Worm (Caenorhabditis elegans) whole organism, young adult: ENCODE measurements around the gene H40L08.3.

ENCODE experiments used
- B0019.2 ChIP-seq: fragments of 200-800 bp; sonication (Bioruptor generic); conservative IDR thresholded peaks from 2 replicates; pipeline ENCODE4 v1.3.6; 2022; ENCODE audit warnings: missing genetic modification reagents, missing genetic modification characterization, missing compliant biosample characterization
- B0035.1 ChIP-seq: sonication (generic microtip); optimal IDR thresholded peaks from 2 replicates; lab custom pipeline; 2016; ENCODE audit warnings: missing genetic modification characterization, mild to moderate bottlenecking, missing compliant biosample characterization, missing genotype, missing genetic modification reagents
- B0336.3 ChIP-seq: fragments of 200-800 bp; sonication (Bioruptor generic); IDR thresholded peaks from 2 replicates; pipeline ENCODE4 v1.3.6; 2022; ENCODE audit warnings: missing genetic modification characterization, missing compliant biosample characterization
- F23B12.7 ChIP-seq: sonication (generic microtip); optimal IDR thresholded peaks from 2 replicates; lab custom pipeline; 2017; ENCODE audit warnings: missing genetic modification characterization, mild to moderate bottlenecking, missing compliant biosample characterization, antibody characterized with exemption, moderate library complexity; ENCODE audit not compliant: insufficient read depth
- F39B2.1 ChIP-seq: fragments of 200-800 bp; sonication (Bioruptor generic); IDR thresholded peaks from 2 replicates; pipeline ENCODE4 v1.3.6; 2022; ENCODE audit warnings: missing genetic modification reagents, missing genetic modification characterization, missing compliant biosample characterization
- T07F8.4 ChIP-seq: sonication (generic microtip); optimal IDR thresholded peaks from 2 replicates; lab custom pipeline; 2016; ENCODE audit warnings: mild to moderate bottlenecking, missing genetic modification characterization, moderate library complexity, missing compliant biosample characterization
- Y95B8A.8 ChIP-seq: fragments of 200-800 bp; sonication (Bioruptor generic); IDR thresholded peaks from 2 replicates; pipeline ENCODE4 v1.3.6; 2022; ENCODE audit warnings: missing genetic modification reagents, missing genetic modification characterization, missing compliant biosample characterization
- ZK185.1 ChIP-seq: sonication (generic microtip); optimal IDR thresholded peaks from 2 replicates; lab custom pipeline; 2016; ENCODE audit warnings: mild to moderate bottlenecking, missing genetic modification characterization, missing compliant biosample characterization; ENCODE audit not compliant: poor library complexity, severe bottlenecking
- aptf-3 ChIP-seq: fragments of 200-800 bp; sonication (Bioruptor generic); IDR thresholded peaks from 2 replicates; pipeline ENCODE4 v1.3.6; 2022; ENCODE audit warnings: missing genetic modification characterization, missing compliant biosample characterization
- bed-1 ChIP-seq: fragments of 200-800 bp; sonication (Bioruptor generic); IDR thresholded peaks from 2 replicates; pipeline ENCODE4 v1.3.6; 2022; ENCODE audit warnings: missing genetic modification reagents, missing genetic modification characterization, missing compliant biosample characterization
- cebp-1 ChIP-seq, 2 experiments: fragments of 200-800 bp in 1 of 2; sonication (Bioruptor generic) in 1 of 2; sonication (generic microtip) in 1 of 2; IDR thresholded peaks in 1 of 2; optimal IDR thresholded peaks in 1 of 2; 2 replicates each; pipeline versions ENCODE4 v1.3.6 to Lab custom; 2017 to 2022; ENCODE audit warnings: missing compliant biosample characterization in 2 of 2, missing genetic modification characterization in 2 of 2, mild to moderate bottlenecking in 1 of 2, missing genetic modification reagents in 1 of 2, moderate library complexity in 1 of 2
- ceh-27 ChIP-seq: fragments of 200-800 bp; sonication (Bioruptor generic); optimal IDR thresholded peaks from 2 replicates; lab custom pipeline; 2018; ENCODE audit warnings: mild to moderate bottlenecking, missing genetic modification characterization, moderate library complexity, missing compliant biosample characterization
- ceh-91 ChIP-seq: fragments of 200-800 bp; sonication (Bioruptor generic); IDR thresholded peaks from 2 replicates; pipeline ENCODE4 v1.3.6; 2022; ENCODE audit warnings: missing genetic modification reagents, missing genetic modification characterization, missing compliant biosample characterization
- die-1 ChIP-seq: sonication (generic microtip); optimal IDR thresholded peaks from 2 replicates; lab custom pipeline; 2016; ENCODE audit warnings: missing genotype, mild to moderate bottlenecking, missing genetic modification characterization, missing compliant biosample characterization
- efl-1 ChIP-seq: fragments of 150-350 bp; optimal IDR thresholded peaks from 2 replicates; lab custom pipeline; 2014; ENCODE audit warnings: missing biosample characterization, missing genetic modification reagents, missing genetic modification characterization
- egl-44 ChIP-seq: fragments of 200-800 bp; sonication (Bioruptor generic); IDR thresholded peaks from 2 replicates; pipeline ENCODE4 v1.3.6; 2022; ENCODE audit warnings: missing genetic modification reagents, missing genetic modification characterization, missing compliant biosample characterization
- him-1 ChIP-seq: sonication (generic microtip); optimal IDR thresholded peaks from 2 replicates; lab custom pipeline; 2016; ENCODE audit warnings: missing genotype, missing genetic modification reagents, missing genetic modification characterization, missing compliant biosample characterization
- hlh-26 ChIP-seq: fragments of 200-800 bp; sonication (Bioruptor generic); conservative IDR thresholded peaks from 2 replicates; pipeline ENCODE4 v1.3.6; 2022; ENCODE audit warnings: missing genetic modification reagents, missing genetic modification characterization, missing compliant biosample characterization
- hsf-1 ChIP-seq: fragments of 200-800 bp; sonication (Bioruptor generic); IDR thresholded peaks from 2 replicates; pipeline ENCODE4 v1.3.6; 2022; ENCODE audit warnings: missing genetic modification reagents, missing genetic modification characterization, missing compliant biosample characterization
- let-526 ChIP-seq: fragments of 200-800 bp; sonication (Bioruptor generic); IDR thresholded peaks from 2 replicates; pipeline ENCODE4 v1.3.6; 2022; ENCODE audit warnings: missing genetic modification reagents, missing genetic modification characterization, missing compliant biosample characterization
- lin-40 ChIP-seq: sonication (generic microtip); optimal IDR thresholded peaks from 2 replicates; lab custom pipeline; 2016; ENCODE audit warnings: missing genetic modification characterization, mild to moderate bottlenecking, missing compliant biosample characterization, missing genotype, missing genetic modification reagents
- lsl-1 ChIP-seq: fragments of 200-800 bp; sonication (Bioruptor generic); optimal IDR thresholded peaks from 2 replicates; lab custom pipeline; 2018; ENCODE audit warnings: mild to moderate bottlenecking, missing genetic modification characterization, moderate library complexity, missing compliant biosample characterization
- madf-8 ChIP-seq: fragments of 200-800 bp; sonication (Bioruptor generic); conservative IDR thresholded peaks from 2 replicates; pipeline ENCODE4 v1.3.6; 2022; ENCODE audit warnings: missing genetic modification reagents, missing genetic modification characterization, missing compliant biosample characterization
- nfya-2 ChIP-seq: fragments of 200-800 bp; sonication (Bioruptor generic); IDR thresholded peaks from 2 replicates; pipeline ENCODE4 v1.3.6; 2022; ENCODE audit warnings: missing genetic modification reagents, missing genetic modification characterization, missing compliant biosample characterization
- nhr-90 ChIP-seq: sonication (generic microtip); optimal IDR thresholded peaks from 2 replicates; lab custom pipeline; 2016; ENCODE audit warnings: missing genotype, mild to moderate bottlenecking, missing genetic modification characterization, missing compliant biosample characterization
- rec-8 ChIP-seq, 2 experiments: sonication (generic microtip); optimal IDR thresholded peaks; 2 replicates each; lab custom pipeline; 2016; ENCODE audit warnings: mild to moderate bottlenecking in 2 of 2, missing genetic modification characterization in 2 of 2, missing genetic modification reagents in 2 of 2, missing genotype in 2 of 2, missing biosample characterization in 1 of 2, missing compliant biosample characterization in 1 of 2, moderate library complexity in 1 of 2
- rpc-1 ChIP-seq, 2 experiments: fragments of 150-350 bp in 1 of 2; sonication (generic microtip) in 1 of 2; optimal IDR thresholded peaks; 2 replicates each; lab custom pipeline; 2014 to 2018; ENCODE audit warnings: missing biosample characterization in 1 of 2, missing genetic modification characterization in 1 of 2, missing genetic modification reagents in 1 of 2, missing genotype in 1 of 2
- sea-2 ChIP-seq: fragments of 200-800 bp; sonication (Bioruptor generic); IDR thresholded peaks from 2 replicates; pipeline ENCODE4 v1.3.6; 2022; ENCODE audit warnings: missing genetic modification characterization, missing compliant biosample characterization
- snpc-1.3 ChIP-seq: sonication (generic microtip); optimal IDR thresholded peaks from 2 replicates; lab custom pipeline; 2017; ENCODE audit warnings: missing genetic modification characterization, mild to moderate bottlenecking, missing compliant biosample characterization, antibody characterized with exemption, moderate library complexity, missing genotype, missing genetic modification reagents; ENCODE audit not compliant: insufficient read depth
- snpc-4 ChIP-seq, 5 experiments: fragments of 150-350 bp in 1 of 5; sonication (generic microtip) in 4 of 5; optimal IDR thresholded peaks; 2 replicates each; lab custom pipeline; 2014 to 2018; ENCODE audit warnings: missing genetic modification characterization in 5 of 5, missing biosample characterization in 3 of 5, antibody characterized with exemption in 2 of 5, mild to moderate bottlenecking in 2 of 5, missing compliant biosample characterization in 2 of 5, missing genotype in 2 of 5, moderate library complexity in 2 of 5, missing genetic modification reagents in 1 of 5
- sptf-2 ChIP-seq: fragments of 200-800 bp; sonication (Bioruptor generic); optimal IDR thresholded peaks from 2 replicates; lab custom pipeline; 2018; ENCODE audit warnings: mild to moderate bottlenecking, missing genetic modification characterization, missing compliant biosample characterization
- tlf-1 ChIP-seq: fragments of 200-800 bp; sonication (Bioruptor generic); optimal IDR thresholded peaks from 2 replicates; lab custom pipeline; 2018; ENCODE audit warnings: mild to moderate bottlenecking, missing genetic modification characterization, missing compliant biosample characterization
- zim-3 ChIP-seq: sonication (generic microtip); optimal IDR thresholded peaks from 2 replicates; lab custom pipeline; 2017; ENCODE audit warnings: mild to moderate bottlenecking, missing genetic modification characterization, moderate library complexity, missing compliant biosample characterization
- ztf-18 ChIP-seq: sonication (generic microtip); optimal IDR thresholded peaks from 2 replicates; lab custom pipeline; 2016; ENCODE audit warnings: missing genotype, mild to moderate bottlenecking, missing genetic modification characterization, missing compliant biosample characterization
- ztf-26 ChIP-seq: sonication (generic microtip); optimal IDR thresholded peaks from 2 replicates; lab custom pipeline; 2017; ENCODE audit warnings: missing genetic modification characterization, missing compliant biosample characterization

The H40L08.3 gene

ce11 chrX:15050006-15050405 is 25.9 kb downstream of the H40L08.3 start:
- TF ChIP-seq him-1 (no peak), T07F8.4 (no peak), bed-1 (no peak), rec-8 (tag; optimal IDR thresholded peaks at IDR 0.05; lab: Kevin White, UChicago) (no peak), nfya-2 (GFP tag; lab: Robert Waterston, UW) (no peak), lsl-1 (no peak), sptf-2 (GFP tag; lab: Kevin White, UChicago) (no peak), zim-3 (tag; lab: Kevin White, UChicago) (no peak), ceh-91 (GFP tag; lab: Robert Waterston, UW) (no peak), ztf-18 (no peak), B0336.3 (GFP tag; lab: Robert Waterston, UW) (no peak)

ce11 chrX:15047541-15047940 is 28.4 kb downstream of the H40L08.3 start:
- TF ChIP-seq ceh-91 (GFP tag; lab: Robert Waterston, UW): no peak
- no peak for TF ChIP-seq lin-40
- TF ChIP-seq tlf-1 (GFP tag; lab: Kevin White, UChicago): no peak

- TF ChIP-seq him-1 (no peak), cebp-1 (GFP tag; IDR thresholded peaks at IDR 0.05; lab: Robert Waterston, UW) (peak; percentile 48; the same call in 1 of the 2 replicates), cebp-1 (tag; optimal IDR thresholded peaks at IDR 0.05; lab: Kevin White, UChicago) (peak; percentile 88), hsf-1 (GFP tag; lab: Robert Waterston, UW) (no peak)
Measured at ce11 chrX:15045401-15045800, 30.5 kb downstream of the H40L08.3 start.

- TF ChIP-seq snpc-4 (GFP tag; optimal IDR thresholded peaks at IDR 0.05; lab: Kevin White, UChicago): no peak
- no peak for TF ChIP-seq snpc-4 (tag; optimal IDR thresholded peaks at IDR 0.05; lab: Kevin White, UChicago)
- TF ChIP-seq nfya-2 (GFP tag; lab: Robert Waterston, UW): no peak
- no peak for TF ChIP-seq aptf-3 (GFP tag; lab: Robert Waterston, UW)
- TF ChIP-seq F39B2.1: no peak
- TF ChIP-seq ZK185.1: no peak
- TF ChIP-seq ceh-27 (GFP tag; lab: Kevin White, UChicago): peak; percentile 21
Measured at ce11 chrX:15042549-15042948, 33.3 kb downstream of the H40L08.3 start.

ce11 chrX:15041340-15041739 is 34.6 kb downstream of the H40L08.3 start:
- no peak for TF ChIP-seq aptf-3 (GFP tag; lab: Robert Waterston, UW)
- no peak for TF ChIP-seq die-1 (tag; lab: Kevin White, UChicago)
- TF ChIP-seq nhr-90 (tag; lab: Kevin White, UChicago): no peak
- no peak for TF ChIP-seq madf-8 (GFP tag; lab: Robert Waterston, UW)
- no peak for TF ChIP-seq rpc-1 (optimal IDR thresholded peaks at IDR 0.05; lab: Kevin White, UChicago)
- TF ChIP-seq rpc-1 (tag; optimal IDR thresholded peaks at IDR 0.05; lab: Kevin White, UChicago): no peak
- no peak for TF ChIP-seq ztf-18
- no peak for TF ChIP-seq snpc-4 (GFP tag; optimal IDR thresholded peaks at IDR 0.05; lab: Kevin White, UChicago)
- TF ChIP-seq snpc-4 (tag; optimal IDR thresholded peaks at IDR 0.05; lab: Kevin White, UChicago): no peak
- no peak for TF ChIP-seq F23B12.7 (tag; lab: Kevin White, UChicago)
- TF ChIP-seq B0019.2 (GFP tag; lab: Robert Waterston, UW): no peak
- no peak for TF ChIP-seq ztf-26 (tag; lab: Kevin White, UChicago)
- no peak for TF ChIP-seq hlh-26 (GFP tag; lab: Robert Waterston, UW)
- no peak for TF ChIP-seq let-526 (GFP tag; lab: Robert Waterston, UW)
- no peak for TF ChIP-seq efl-1
- no peak for TF ChIP-seq tlf-1 (GFP tag; lab: Kevin White, UChicago)
- TF ChIP-seq B0035.1 (tag; lab: Kevin White, UChicago): no peak
- TF ChIP-seq Y95B8A.8 (GFP tag; lab: Robert Waterston, UW): no peak
- no peak for TF ChIP-seq hsf-1 (GFP tag; lab: Robert Waterston, UW)
- no peak for TF ChIP-seq sea-2
- no peak for TF ChIP-seq egl-44 (GFP tag; lab: Robert Waterston, UW)
- no peak for TF ChIP-seq snpc-1.3
